Worm (Caenorhabditis elegans): ENCODE measurements around the gene srt-16.

DNA sequence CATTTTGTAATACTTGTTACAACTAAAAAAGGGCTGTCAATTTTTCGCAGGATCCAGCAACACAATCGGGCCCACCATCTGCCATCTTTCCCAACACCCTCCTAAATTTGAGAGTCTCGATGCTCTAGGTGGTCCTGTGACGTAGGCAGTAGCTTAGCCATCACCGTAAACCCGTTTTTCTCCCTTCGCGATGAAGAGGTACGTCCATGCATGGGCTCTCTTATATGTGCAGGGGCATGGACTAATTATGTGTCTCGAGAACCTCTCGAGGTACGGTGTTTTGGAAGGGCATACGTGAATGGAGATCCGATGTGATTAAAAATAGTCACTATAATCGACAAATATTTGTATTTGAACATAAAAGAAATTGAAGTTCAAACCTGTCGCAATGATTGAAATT is 23.4 kb downstream of the srt-16 start:
- TF ChIP-seq him-1 (tag; optimal IDR thresholded peaks at IDR 0.05) (no peak), W03F9.2 (tag; optimal IDR thresholded peaks at IDR 0.05) (no peak)

All from whole organism, L4/young adult.